Worm (Caenorhabditis elegans) whole organism, young adult: ENCODE results near the gene Y75B8A.31.

Experiments used
- C17E4.6 ChIP-seq: fragments of 200-800 bp; sonication (Bioruptor generic); IDR thresholded peaks from 2 replicates; pipeline ENCODE4 v1.3.6; 2022; ENCODE audit warnings: missing genetic modification reagents, missing genetic modification characterization, missing compliant biosample characterization
- D2030.7 ChIP-seq: fragments of 200-800 bp; sonication (Bioruptor generic); IDR thresholded peaks from 2 replicates; pipeline ENCODE4 v1.3.6; 2022; ENCODE audit warnings: missing genetic modification reagents, missing genetic modification characterization, missing compliant biosample characterization
- F10E7.11 ChIP-seq: sonication (generic microtip); optimal IDR thresholded peaks from 2 replicates; lab custom pipeline; 2017; ENCODE audit warnings: mild to moderate bottlenecking, missing genetic modification characterization, moderate library complexity, missing compliant biosample characterization
- F52B5.7 ChIP-seq: sonication (generic microtip); optimal IDR thresholded peaks from 2 replicates; lab custom pipeline; 2016; ENCODE audit warnings: mild to moderate bottlenecking, missing genetic modification characterization, missing compliant biosample characterization
- F57A8.1 ChIP-seq: fragments of 200-800 bp; sonication (Bioruptor generic); optimal IDR thresholded peaks from 2 replicates; lab custom pipeline; 2018; ENCODE audit warnings: mild to moderate bottlenecking, missing genetic modification characterization, moderate library complexity, missing compliant biosample characterization
- T26A5.8 ChIP-seq: sonication (generic microtip); optimal IDR thresholded peaks from 2 replicates; lab custom pipeline; 2016; ENCODE audit warnings: missing genetic modification characterization, missing compliant biosample characterization
- Y53G8AR.9 ChIP-seq: fragments of 200-800 bp; sonication (Bioruptor generic); conservative IDR thresholded peaks from 2 replicates; pipeline ENCODE4 v1.3.6; 2022; ENCODE audit warnings: missing genetic modification reagents, missing genetic modification characterization, missing compliant biosample characterization
- Y56A3A.18 ChIP-seq: fragments of 200-800 bp; sonication (Bioruptor generic); IDR thresholded peaks from 2 replicates; pipeline ENCODE4 v1.3.6; 2022; ENCODE audit warnings: missing genetic modification reagents, missing genetic modification characterization, missing compliant biosample characterization
- Y95B8A.8 ChIP-seq: fragments of 200-800 bp; sonication (Bioruptor generic); IDR thresholded peaks from 2 replicates; pipeline ENCODE4 v1.3.6; 2022; ENCODE audit warnings: missing genetic modification reagents, missing genetic modification characterization, missing compliant biosample characterization
- ZK185.1 ChIP-seq: sonication (generic microtip); optimal IDR thresholded peaks from 2 replicates; lab custom pipeline; 2016; ENCODE audit warnings: mild to moderate bottlenecking, missing genetic modification characterization, missing compliant biosample characterization; ENCODE audit not compliant: poor library complexity, severe bottlenecking
- aptf-2 ChIP-seq: fragments of 200-800 bp; sonication (Bioruptor generic); conservative IDR thresholded peaks from 2 replicates; pipeline ENCODE4 v1.3.6; 2022; ENCODE audit warnings: missing genetic modification reagents, missing genetic modification characterization, missing compliant biosample characterization
- attf-3 ChIP-seq: fragments of 200-800 bp; sonication (Bioruptor generic); conservative IDR thresholded peaks from 2 replicates; pipeline ENCODE4 v1.3.6; 2022; ENCODE audit warnings: missing genetic modification reagents, missing genetic modification characterization, missing compliant biosample characterization
- attf-6 ChIP-seq: fragments of 200-800 bp; sonication (Bioruptor generic); IDR thresholded peaks from 2 replicates; pipeline ENCODE4 v1.3.6; 2022; ENCODE audit warnings: missing genetic modification reagents, missing genetic modification characterization, missing compliant biosample characterization
- cebp-2 ChIP-seq: fragments of 200-800 bp; sonication (Bioruptor generic); IDR thresholded peaks from 2 replicates; pipeline ENCODE4 v1.3.6; 2022; ENCODE audit warnings: missing genetic modification characterization, missing compliant biosample characterization
- ceh-27 ChIP-seq: fragments of 200-800 bp; sonication (Bioruptor generic); optimal IDR thresholded peaks from 2 replicates; lab custom pipeline; 2018; ENCODE audit warnings: mild to moderate bottlenecking, missing genetic modification characterization, moderate library complexity, missing compliant biosample characterization
- ceh-91 ChIP-seq: fragments of 200-800 bp; sonication (Bioruptor generic); IDR thresholded peaks from 2 replicates; pipeline ENCODE4 v1.3.6; 2022; ENCODE audit warnings: missing genetic modification reagents, missing genetic modification characterization, missing compliant biosample characterization
- dox-1 ChIP-seq: fragments of 200-800 bp; sonication (Bioruptor generic); IDR thresholded peaks from 2 replicates; pipeline ENCODE4 v1.3.6; 2022; ENCODE audit warnings: missing genetic modification reagents, missing genetic modification characterization, missing compliant biosample characterization
- egl-44 ChIP-seq: fragments of 200-800 bp; sonication (Bioruptor generic); IDR thresholded peaks from 2 replicates; pipeline ENCODE4 v1.3.6; 2022; ENCODE audit warnings: missing genetic modification reagents, missing genetic modification characterization, missing compliant biosample characterization
- ets-4 ChIP-seq: fragments of 200-800 bp; sonication (Bioruptor generic); optimal IDR thresholded peaks from 2 replicates; lab custom pipeline; 2018; ENCODE audit warnings: mild to moderate bottlenecking, missing genetic modification characterization, missing compliant biosample characterization
- fkh-3 ChIP-seq: sonication (generic microtip); optimal IDR thresholded peaks from 2 replicates; lab custom pipeline; 2016; ENCODE audit warnings: mild to moderate bottlenecking, missing genetic modification characterization, missing compliant biosample characterization
- him-1 ChIP-seq: sonication (generic microtip); optimal IDR thresholded peaks from 2 replicates; lab custom pipeline; 2016; ENCODE audit warnings: missing genotype, missing genetic modification reagents, missing genetic modification characterization, missing compliant biosample characterization
- hlh-26 ChIP-seq: fragments of 200-800 bp; sonication (Bioruptor generic); conservative IDR thresholded peaks from 2 replicates; pipeline ENCODE4 v1.3.6; 2022; ENCODE audit warnings: missing genetic modification reagents, missing genetic modification characterization, missing compliant biosample characterization
- let-607 ChIP-seq, 2 experiments: fragments of 200-800 bp in 1 of 2; sonication (Bioruptor generic) in 1 of 2; sonication (generic microtip) in 1 of 2; optimal IDR thresholded peaks; 2 replicates each; lab custom pipeline; 2016 to 2018; ENCODE audit warnings: mild to moderate bottlenecking in 2 of 2, missing compliant biosample characterization in 2 of 2, missing genetic modification characterization in 2 of 2, moderate library complexity in 2 of 2, missing genotype in 1 of 2
- lsl-1 ChIP-seq: fragments of 200-800 bp; sonication (Bioruptor generic); optimal IDR thresholded peaks from 2 replicates; lab custom pipeline; 2018; ENCODE audit warnings: mild to moderate bottlenecking, missing genetic modification characterization, moderate library complexity, missing compliant biosample characterization
- madf-3 ChIP-seq: fragments of 200-800 bp; sonication (Bioruptor generic); IDR thresholded peaks from 2 replicates; pipeline ENCODE4 v1.3.6; 2022; ENCODE audit warnings: missing genetic modification reagents, missing genetic modification characterization, missing compliant biosample characterization
- madf-6 ChIP-seq: fragments of 200-800 bp; sonication (Bioruptor generic); IDR thresholded peaks from 2 replicates; pipeline ENCODE4 v1.3.6; 2022; ENCODE audit warnings: missing genetic modification reagents, missing genetic modification characterization, missing compliant biosample characterization
- madf-8 ChIP-seq: fragments of 200-800 bp; sonication (Bioruptor generic); conservative IDR thresholded peaks from 2 replicates; pipeline ENCODE4 v1.3.6; 2022; ENCODE audit warnings: missing genetic modification reagents, missing genetic modification characterization, missing compliant biosample characterization
- sea-2 ChIP-seq: fragments of 200-800 bp; sonication (Bioruptor generic); IDR thresholded peaks from 2 replicates; pipeline ENCODE4 v1.3.6; 2022; ENCODE audit warnings: missing genetic modification characterization, missing compliant biosample characterization
- snpc-4 ChIP-seq, 5 experiments: fragments of 150-350 bp in 1 of 5; sonication (generic microtip) in 4 of 5; optimal IDR thresholded peaks; 2 replicates each; lab custom pipeline; 2014 to 2018; ENCODE audit warnings: missing genetic modification characterization in 5 of 5, missing biosample characterization in 3 of 5, antibody characterized with exemption in 2 of 5, mild to moderate bottlenecking in 2 of 5, missing compliant biosample characterization in 2 of 5, missing genotype in 2 of 5, moderate library complexity in 2 of 5, missing genetic modification reagents in 1 of 5
- sptf-2 ChIP-seq: fragments of 200-800 bp; sonication (Bioruptor generic); optimal IDR thresholded peaks from 2 replicates; lab custom pipeline; 2018; ENCODE audit warnings: mild to moderate bottlenecking, missing genetic modification characterization, missing compliant biosample characterization
- tbx-9 ChIP-seq: sonication (generic microtip); optimal IDR thresholded peaks from 2 replicates; lab custom pipeline; 2016; ENCODE audit warnings: borderline replicate concordance, missing genetic modification characterization, inconsistent platforms, missing compliant biosample characterization
- xnd-1 ChIP-seq: sonication (generic microtip); optimal IDR thresholded peaks from 2 replicates; lab custom pipeline; 2016; ENCODE audit warnings: missing genotype, missing genetic modification reagents, missing genetic modification characterization, missing compliant biosample characterization
- zfh-2 ChIP-seq: fragments of 200-800 bp; sonication (Bioruptor generic); conservative IDR thresholded peaks from 2 replicates; pipeline ENCODE4 v1.3.6; 2022; ENCODE audit warnings: missing genetic modification reagents, missing genetic modification characterization, missing compliant biosample characterization
- zim-3 ChIP-seq: sonication (generic microtip); optimal IDR thresholded peaks from 2 replicates; lab custom pipeline; 2017; ENCODE audit warnings: mild to moderate bottlenecking, missing genetic modification characterization, moderate library complexity, missing compliant biosample characterization
- ztf-28 ChIP-seq: fragments of 200-800 bp; sonication (Bioruptor generic); IDR thresholded peaks from 2 replicates; pipeline ENCODE4 v1.3.6; 2022; ENCODE audit warnings: missing genetic modification reagents, missing genetic modification characterization, missing compliant biosample characterization
- ztf-3 ChIP-seq: fragments of 200-800 bp; sonication (Bioruptor generic); optimal IDR thresholded peaks from 2 replicates; lab custom pipeline; 2018; ENCODE audit warnings: mild to moderate bottlenecking, missing genetic modification characterization, missing compliant biosample characterization

Gene Y75B8A.31

DNA sequence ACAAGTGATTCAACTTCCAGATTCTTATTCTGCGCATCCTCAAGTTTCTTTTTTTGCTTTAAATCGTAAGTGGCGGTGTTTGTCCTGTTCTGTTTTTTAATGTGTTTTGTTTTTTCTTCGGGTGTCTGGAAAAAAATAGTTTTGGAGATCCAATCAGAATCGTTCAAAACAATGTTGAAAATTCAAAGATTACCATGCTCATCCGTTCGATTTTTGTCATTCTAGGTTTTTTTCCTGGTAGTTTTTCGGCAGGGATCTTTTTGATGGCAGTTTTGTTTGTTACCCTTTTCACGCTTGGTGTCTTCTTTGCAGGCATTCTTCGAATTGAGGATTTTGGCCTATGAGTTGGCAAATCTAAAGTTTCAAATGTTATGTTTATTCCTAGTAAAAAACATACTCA lies 5.1 kb downstream of the Y75B8A.31 start:
- TF ChIP-seq ztf-28 (GFP tag; lab: Robert Waterston, UW) (no peak), C17E4.6 (GFP tag; lab: Robert Waterston, UW) (no peak), ceh-27 (GFP tag; lab: Kevin White, UChicago) (no peak), sea-2 (GFP tag; lab: Robert Waterston, UW) (no peak), madf-8 (GFP tag; lab: Robert Waterston, UW) (no peak), attf-6 (GFP tag; lab: Robert Waterston, UW) (no peak)

DNA sequence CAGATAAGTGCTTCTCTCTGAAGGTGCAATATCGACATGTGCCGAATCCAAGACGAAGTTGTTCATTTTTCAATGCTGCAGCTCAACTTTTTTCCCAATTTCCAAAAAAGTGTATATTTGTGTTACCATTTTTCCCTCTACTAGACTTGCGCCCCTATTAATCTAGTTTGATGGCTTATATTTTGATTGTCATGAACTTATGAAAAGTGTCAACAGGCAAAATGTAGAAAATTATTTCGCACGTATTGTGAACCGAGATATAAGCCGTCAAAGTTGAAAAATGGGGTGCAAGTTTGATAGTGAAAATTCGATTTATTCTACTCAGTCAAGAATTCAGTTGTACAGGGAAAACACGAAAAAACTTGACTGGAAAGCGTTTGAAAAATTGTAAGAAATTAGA lies 7.0 kb downstream of the Y75B8A.31 start, which contains the start of gene Y75B8A.32:
Y75B8A.32 (minus strand) TSS at position 101 of the 400 bp plus-strand sequence.
- TF ChIP-seq aptf-2 (GFP tag; lab: Robert Waterston, UW) (no peak), hlh-26 (GFP tag; lab: Robert Waterston, UW) (no peak), tbx-9 (no peak), sptf-2 (GFP tag; lab: Kevin White, UChicago) (no peak), F10E7.11 (tag; lab: Kevin White, UChicago) (no peak), F57A8.1 (GFP tag; lab: Kevin White, UChicago) (no peak), lsl-1 (no peak), cebp-2 (GFP tag; lab: Robert Waterston, UW) (no peak), ceh-91 (GFP tag; lab: Robert Waterston, UW) (no peak), madf-8 (GFP tag; lab: Robert Waterston, UW) (no peak), fkh-3 (tag; lab: Kevin White, UChicago) (no peak), Y56A3A.18 (GFP tag; lab: Robert Waterston, UW) (no peak), T26A5.8 (tag; lab: Kevin White, UChicago) (no peak)

DNA sequence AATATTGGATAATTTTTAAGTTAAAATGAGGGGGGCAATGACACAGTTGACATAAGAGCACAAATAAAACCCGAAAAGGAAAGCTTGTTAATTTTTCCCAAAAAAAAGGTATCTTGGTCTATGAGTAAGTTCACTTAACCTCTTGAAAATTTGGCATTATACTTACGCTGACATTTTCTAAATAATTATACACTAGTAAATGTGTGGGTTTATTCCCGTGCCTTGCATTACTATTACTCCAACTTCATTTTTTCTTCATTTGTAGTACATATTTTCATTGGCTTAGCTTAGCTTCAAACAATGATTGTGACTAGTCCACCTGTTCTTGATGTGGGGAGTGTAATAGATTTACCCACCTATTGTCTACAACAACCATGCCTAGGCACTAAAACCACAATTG lies 7.8 kb downstream of the Y75B8A.31 start, which contains the start of gene Y75B8A.34:
Y75B8A.34 (plus strand) TSS at position 301 of the 400 bp plus-strand sequence.
- TF ChIP-seq Y56A3A.18 (GFP tag; lab: Robert Waterston, UW): no peak
- TF ChIP-seq sptf-2 (GFP tag; lab: Kevin White, UChicago): no peak
- TF ChIP-seq ztf-3 (GFP tag; lab: Kevin White, UChicago): no peak
- TF ChIP-seq ets-4: no peak
- TF ChIP-seq zfh-2 (GFP tag; lab: Robert Waterston, UW): no peak
- TF ChIP-seq F52B5.7 (tag; lab: Kevin White, UChicago): no peak
- no peak for TF ChIP-seq egl-44 (GFP tag; lab: Robert Waterston, UW)
- no peak for TF ChIP-seq ztf-28 (GFP tag; lab: Robert Waterston, UW)
- TF ChIP-seq Y53G8AR.9 (GFP tag; lab: Robert Waterston, UW): no peak

- peak; percentile 76 for TF ChIP-seq attf-3 (GFP tag; lab: Robert Waterston, UW)
Observed at ce11 chrIII:12362942-12363341, 11.5 kb downstream of the Y75B8A.31 start.

- peak; percentile 74 for TF ChIP-seq attf-3 (GFP tag; lab: Robert Waterston, UW)
Observed at ce11 chrIII:12363545-12363944, 12.1 kb downstream of the Y75B8A.31 start.

ce11 chrIII:12366989-12367557 lies 15.6 kb downstream of the Y75B8A.31 start, which contains the start of gene Y75B8A.33:
Gene Y75B8A.33, minus strand, starts transcription at chrIII:12367373.
- no peak for TF ChIP-seq let-607 (tag; optimal IDR thresholded peaks at IDR 0.05; lab: Kevin White, UChicago)
- 0 out of 2 replicates have a peak, but pooled peaks have one; percentile 46 for TF ChIP-seq Y53G8AR.9 (GFP tag; lab: Robert Waterston, UW)
- TF ChIP-seq attf-6 (GFP tag; lab: Robert Waterston, UW): no peak
- 0 out of 2 replicates have a peak, but pooled peaks have one; percentile 46 for TF ChIP-seq madf-3
- TF ChIP-seq Y95B8A.8 (GFP tag; lab: Robert Waterston, UW): no peak
- TF ChIP-seq him-1: peak; percentile 29
- TF ChIP-seq dox-1 (GFP tag; lab: Robert Waterston, UW): no peak
- no peak for TF ChIP-seq snpc-4 (GFP tag; optimal IDR thresholded peaks at IDR 0.05; lab: Kevin White, UChicago)
- TF ChIP-seq snpc-4 (tag; optimal IDR thresholded peaks at IDR 0.05; lab: Kevin White, UChicago): no peak
- TF ChIP-seq D2030.7 (GFP tag; lab: Robert Waterston, UW): peak; percentile 44; the same call in 1 of the 2 replicates
- TF ChIP-seq tbx-9: no peak
- TF ChIP-seq madf-6 (GFP tag; lab: Robert Waterston, UW): peak; percentile 90
- no peak for TF ChIP-seq fkh-3 (tag; lab: Kevin White, UChicago)
- no peak for TF ChIP-seq cebp-2 (GFP tag; lab: Robert Waterston, UW)
- TF ChIP-seq ZK185.1 (tag; lab: Kevin White, UChicago): peak; percentile 35
- no peak for TF ChIP-seq zim-3
- peak; percentile 78 for TF ChIP-seq xnd-1 (tag; lab: Kevin White, UChicago)
- no peak for TF ChIP-seq aptf-2 (GFP tag; lab: Robert Waterston, UW)
